Fruit fly (Drosophila melanogaster): ENCODE results near the gene Edem2.

dm6 chr2L:13145035-13145683, 46.8 kb upstream of the Edem2 start:
- TF ChIP-seq Myc (optimal IDR thresholded peaks at IDR 0.05) (no peak), h (optimal IDR thresholded peaks at IDR 0.05) (no peak), ttk (optimal IDR thresholded peaks at IDR 0.05) (no peak), insv (optimal IDR thresholded peaks at IDR 0.05) (no peak), psq (optimal IDR thresholded peaks at IDR 0.05) (no peak)
